Worm (Caenorhabditis elegans): Measurements from ENCODE around the gene ZK1290.14.

DNA sequence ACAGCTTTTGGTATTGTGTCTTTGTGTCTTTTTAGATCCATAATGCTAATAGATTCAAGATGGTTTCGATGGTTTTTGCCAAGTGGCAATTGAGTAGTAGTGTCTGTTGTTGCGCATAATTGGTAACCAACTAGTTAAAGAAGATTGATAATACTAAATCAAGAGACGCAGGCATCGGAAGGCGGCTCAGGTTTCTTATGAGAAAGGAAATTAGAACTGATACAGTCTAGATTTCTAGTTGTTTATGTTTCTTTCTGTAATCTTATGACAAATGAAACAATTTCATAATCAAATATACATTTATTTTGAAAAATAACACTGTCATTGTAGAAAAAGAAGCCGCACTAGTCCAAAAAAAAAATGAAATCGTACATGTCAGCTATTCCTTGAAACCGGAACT lies 1.6 kb downstream of the ZK1290.14 start, which contains the start of gene ZK1290.10:
- TF ChIP-seq unc-62 (GFP tag; optimal IDR thresholded peaks at IDR 0.05) (no peak), nhr-11 (tag; optimal IDR thresholded peaks at IDR 0.05) (no peak), ama-1 (optimal IDR thresholded peaks at IDR 0.05) (no peak), snpc-4 (tag; optimal IDR thresholded peaks at IDR 0.05) (no peak), ztf-11 (tag; optimal IDR thresholded peaks at IDR 0.05) (no peak), ceh-16 (tag; optimal IDR thresholded peaks at IDR 0.05) (no peak), skn-1 (tag; optimal IDR thresholded peaks at IDR 0.05) (no peak), nhr-25 (tag; optimal IDR thresholded peaks at IDR 0.05) (no peak), zag-1 (tag; optimal IDR thresholded peaks at IDR 0.05) (no peak), lin-13 (GFP tag; optimal IDR thresholded peaks at IDR 0.05) (no peak), lin-39 (tag; optimal IDR thresholded peaks at IDR 0.05) (no peak)

Data from whole organism, L2 larva.